Worm (Caenorhabditis elegans) whole organism, L1 larva: ENCODE measurements around the gene T06A1.1.

Experiments used
- aha-1 ChIP-seq: fragments of 150-350 bp; optimal IDR thresholded peaks from 2 replicates; lab custom pipeline; 2014; ENCODE audit warnings: missing biosample characterization, missing genetic modification characterization
- dsc-1 ChIP-seq: sonication (generic microtip); optimal IDR thresholded peaks from 2 replicates; lab custom pipeline; 2016; ENCODE audit warnings: mild to moderate bottlenecking, missing genetic modification characterization, missing compliant biosample characterization
- elt-2 ChIP-seq: sonication (generic microtip); optimal IDR thresholded peaks from 2 replicates; lab custom pipeline; 2016; ENCODE audit warnings: missing genetic modification characterization, mild to moderate bottlenecking, inconsistent platforms, missing compliant biosample characterization, missing genetic modification reagents
- fos-1 ChIP-seq: fragments of 150-350 bp; optimal IDR thresholded peaks from 2 replicates; lab custom pipeline; 2014; ENCODE audit warnings: missing biosample characterization, missing genetic modification characterization
- lin-13 ChIP-seq: fragments of 150-350 bp; optimal IDR thresholded peaks from 2 replicates; lab custom pipeline; 2014; ENCODE audit warnings: missing biosample characterization, missing genetic modification reagents, missing genetic modification characterization
- lin-39 ChIP-seq: fragments of 150-350 bp; optimal IDR thresholded peaks from 2 replicates; lab custom pipeline; 2014; ENCODE audit warnings: missing biosample characterization, missing genetic modification reagents, missing genetic modification characterization
- mdl-1 ChIP-seq, 2 experiments: fragments of 150-350 bp; optimal IDR thresholded peaks; 2 replicates each; lab custom pipeline; 2014 to 2017; ENCODE audit warnings: missing biosample characterization in 2 of 2, missing genetic modification characterization in 2 of 2, inconsistent platforms in 1 of 2
- nhr-12 ChIP-seq: sonication (generic microtip); optimal IDR thresholded peaks from 2 replicates; lab custom pipeline; 2017; ENCODE audit warnings: missing biosample characterization, missing genetic modification characterization
- nhr-77 ChIP-seq: fragments of 150-350 bp; optimal IDR thresholded peaks from 2 replicates; lab custom pipeline; 2014; ENCODE audit warnings: missing biosample characterization, missing genetic modification characterization
- snpc-4 ChIP-seq: fragments of 150-350 bp; optimal IDR thresholded peaks from 2 replicates; lab custom pipeline; 2014; ENCODE audit warnings: missing biosample characterization, missing genetic modification characterization
- tlp-1 ChIP-seq: fragments of 150-350 bp; optimal IDR thresholded peaks from 2 replicates; lab custom pipeline; 2014; ENCODE audit warnings: missing biosample characterization, missing genetic modification characterization
- unc-98 ChIP-seq: fragments of 200-800 bp; sonication (Bioruptor generic); IDR thresholded peaks from 2 replicates; pipeline ENCODE4 v1.3.6; 2022; ENCODE audit warnings: missing genetic modification characterization, missing compliant biosample characterization

DNA sequence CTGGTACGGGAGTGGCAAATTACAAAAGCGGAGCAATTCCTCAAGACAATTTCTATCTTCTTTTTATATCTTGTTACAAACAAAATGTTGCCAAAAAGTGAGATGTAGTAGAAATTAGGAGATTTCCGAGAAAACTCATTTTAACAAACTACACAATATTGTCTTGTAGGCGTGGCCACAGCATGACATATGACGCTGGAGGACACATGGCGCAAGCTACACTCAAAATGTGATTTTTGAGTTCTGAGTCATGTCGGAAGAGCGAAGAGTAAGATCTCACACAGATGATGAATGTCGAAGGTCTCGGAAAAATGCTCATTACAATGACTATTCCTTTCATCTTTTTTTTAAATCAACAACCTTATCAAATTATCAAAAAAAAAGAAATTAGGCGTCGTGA lies 36.1 kb upstream of the T06A1.1 start, which contains the start of gene Y40B10B.1:
- TF ChIP-seq nhr-12 (tag; lab: Kevin White, UChicago) (no peak), lin-39 (tag; lab: Kevin White, UChicago) (no peak), snpc-4 (tag; lab: Kevin White, UChicago) (no peak), nhr-77 (tag; lab: Kevin White, UChicago) (no peak), dsc-1 (tag; lab: Kevin White, UChicago) (no peak), mdl-1 (tag; optimal IDR thresholded peaks at IDR 0.05; lab: Kevin White, UChicago) (no peak), lin-13 (no peak), elt-2 (tag; lab: Kevin White, UChicago) (no peak), fos-1 (tag; lab: Kevin White, UChicago) (no peak), aha-1 (no peak), tlp-1 (no peak), unc-98 (GFP tag; lab: Robert Waterston, UW) (no peak)
